Worm (Caenorhabditis elegans): ENCODE results near the gene ztf-22.

Gene ztf-22

DNA sequence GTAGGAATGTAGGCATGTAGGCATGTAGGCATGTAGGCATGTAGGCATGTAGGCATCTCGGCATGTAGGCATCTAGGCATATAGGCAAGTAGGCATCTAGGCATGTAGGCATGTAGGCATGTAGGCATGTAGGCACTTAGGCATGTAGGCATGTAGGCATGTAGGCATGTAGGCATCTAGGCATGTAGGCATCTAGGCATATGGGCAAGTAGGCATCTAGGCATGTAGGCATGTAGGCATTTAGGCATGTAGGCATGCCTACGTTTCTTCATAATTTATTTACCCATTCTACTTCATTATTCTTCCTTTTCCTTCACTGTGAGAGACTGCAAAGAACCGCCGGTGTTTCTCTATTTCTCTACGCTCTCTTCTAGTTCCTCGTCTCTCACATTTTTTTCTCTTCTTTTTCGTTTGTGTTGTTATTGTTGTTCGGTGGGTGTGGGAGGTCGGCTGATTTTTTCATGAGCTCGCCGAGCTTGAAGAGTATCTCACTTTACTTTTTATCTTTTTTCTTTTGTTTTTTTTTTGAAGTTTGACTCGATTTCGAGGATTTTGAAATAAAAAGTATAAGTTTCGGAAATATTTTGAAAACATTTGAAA is 18.8 kb upstream of the ztf-22 start (continued):
- TF ChIP-seq ceh-62 (tag; optimal IDR thresholded peaks at IDR 0.05) (no peak), php-3 (GFP tag; IDR thresholded peaks at IDR 0.05) (no peak), lir-3 (tag; optimal IDR thresholded peaks at IDR 0.05) (no peak), egl-43 (GFP tag; IDR thresholded peaks at IDR 0.05) (no peak)

DNA sequence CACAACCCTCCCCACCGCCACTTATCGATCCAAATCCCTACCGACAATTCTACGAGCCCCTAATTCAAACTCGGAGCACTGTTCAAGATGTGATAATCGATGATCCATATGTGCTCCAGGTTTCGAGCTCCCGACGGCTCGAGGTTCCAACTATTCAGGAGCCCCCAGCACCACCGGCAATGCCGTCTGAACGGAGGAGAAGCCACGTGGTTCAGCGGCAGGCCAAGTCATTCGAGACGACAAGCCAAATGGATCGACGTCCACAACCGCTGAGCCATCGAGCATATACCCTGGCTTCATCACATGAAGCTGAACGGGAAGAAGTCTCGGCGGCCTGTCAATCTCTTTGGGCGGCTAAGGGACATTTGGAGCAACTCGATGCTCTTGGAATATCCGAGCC is 15.0 kb upstream of the ztf-22 start:
- TF ChIP-seq D1046.2 (GFP tag; IDR thresholded peaks at IDR 0.05) (0 out of 2 replicates have a peak, but pooled peaks have one; percentile 14), nhr-42 (GFP tag; IDR thresholded peaks at IDR 0.05) (no peak), set-16 (GFP tag; IDR thresholded peaks at IDR 0.05) (peak; percentile 71)

DNA sequence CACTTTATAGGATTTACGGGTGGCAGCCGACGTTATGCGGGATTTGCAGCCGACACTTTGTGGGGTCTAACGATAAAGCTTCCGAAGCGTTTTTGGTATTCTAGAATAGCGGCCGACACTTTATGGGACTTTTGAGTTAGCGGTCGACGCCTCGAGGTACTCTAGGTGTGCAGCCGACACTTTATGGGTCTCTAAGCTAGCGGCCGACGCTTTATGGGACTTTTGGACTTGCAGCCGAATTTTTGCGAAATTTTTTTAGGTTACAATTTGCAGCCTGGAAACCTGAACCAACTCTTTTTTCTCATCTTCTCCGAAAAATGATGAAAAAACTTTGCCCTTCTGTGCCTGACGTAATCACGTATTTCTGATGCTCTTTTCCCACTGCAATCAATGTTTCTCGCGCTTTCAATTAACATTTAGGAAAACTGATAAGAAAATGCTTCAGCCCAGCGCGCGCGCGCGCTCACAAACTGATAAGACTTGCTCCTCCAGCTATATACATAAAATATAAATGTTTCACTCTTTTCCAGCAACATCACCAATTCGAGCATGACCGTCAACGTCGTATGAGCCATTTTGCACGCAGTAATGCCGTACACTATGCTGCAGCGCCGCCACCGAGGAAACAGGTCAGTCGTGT is 13.7 kb upstream of the ztf-22 start:
- TF ChIP-seq zfp-2 (tag; optimal IDR thresholded peaks at IDR 0.05) (no peak), fkh-10 (GFP tag; optimal IDR thresholded peaks at IDR 0.05) (no peak), nhr-42 (GFP tag; IDR thresholded peaks at IDR 0.05) (no peak), spr-1 (tag; optimal IDR thresholded peaks at IDR 0.05) (no peak), Y5F2A.4 (GFP tag; optimal IDR thresholded peaks at IDR 0.05) (no peak), Y105C5A.15 (GFP tag; IDR thresholded peaks at IDR 0.05) (no peak), dmd-9 (GFP tag; IDR thresholded peaks at IDR 0.05) (no peak), lin-1 (GFP tag; IDR thresholded peaks at IDR 0.05) (peak; percentile 45; the same call in 1 of the 2 replicates), nhr-77 (tag; optimal IDR thresholded peaks at IDR 0.05) (peak; percentile 40), mxl-3 (GFP tag; optimal IDR thresholded peaks at IDR 0.05) (no peak), snpc-1.2 (GFP tag; IDR thresholded peaks at IDR 0.05) (no peak), dmd-6 (GFP tag; IDR thresholded peaks at IDR 0.05) (peak; percentile 95), nhr-25 (tag; optimal IDR thresholded peaks at IDR 0.05; ENCODE audit: borderline replicate concordance, insufficient read depth) (no peak), nhr-11 (tag; optimal IDR thresholded peaks at IDR 0.05) (no peak), hlh-11 (tag; optimal IDR thresholded peaks at IDR 0.05) (peak; percentile 81), ZK546.5 (tag; optimal IDR thresholded peaks at IDR 0.05) (no peak), zag-1 (tag; optimal IDR thresholded peaks at IDR 0.05) (no peak), daf-19 (GFP tag; conservative IDR thresholded peaks at IDR 0.05) (no peak), saeg-2 (GFP tag; IDR thresholded peaks at IDR 0.05) (no peak), madf-9 (GFP tag; conservative IDR thresholded peaks at IDR 0.05) (0 out of 2 replicates have a peak, but pooled peaks have one; percentile 20), aha-1 (tag) (peak; percentile 91), ZK337.2 (GFP tag; IDR thresholded peaks at IDR 0.05) (no peak), snpc-4 (tag; optimal IDR thresholded peaks at IDR 0.05) (no peak), php-3 (GFP tag; IDR thresholded peaks at IDR 0.05) (peak; percentile 59; the same call in 1 of the 2 replicates), unc-39 (tag; optimal IDR thresholded peaks at IDR 0.05) (no peak), unc-62 (GFP tag; optimal IDR thresholded peaks at IDR 0.05 in 1 of 2) (no peak), unc-62 (tag; optimal IDR thresholded peaks at IDR 0.05) (no peak), Y75B8A.6 (GFP tag; IDR thresholded peaks at IDR 0.05) (no peak), arid-1 (GFP tag; conservative IDR thresholded peaks at IDR 0.05) (no peak), F37D6.2 (tag; optimal IDR thresholded peaks at IDR 0.05) (no peak), sdz-12 (GFP tag; optimal IDR thresholded peaks at IDR 0.05) (no peak), D1046.2 (GFP tag; IDR thresholded peaks at IDR 0.05) (no peak), mep-1 (tag; optimal IDR thresholded peaks at IDR 0.05) (no peak), nhr-6 (tag; optimal IDR thresholded peaks at IDR 0.05) (no peak), fos-1 (tag; optimal IDR thresholded peaks at IDR 0.05) (no peak), nhr-28 (tag; optimal IDR thresholded peaks at IDR 0.05) (peak; percentile 74), rbr-2 (tag; optimal IDR thresholded peaks at IDR 0.05) (no peak), nhr-10 (tag; optimal IDR thresholded peaks at IDR 0.05) (no peak), ceh-44 (GFP tag; IDR thresholded peaks at IDR 0.05) (no peak), tag-97 (GFP tag; IDR thresholded peaks at IDR 0.05) (no peak), cey-2 (tag; optimal IDR thresholded peaks at IDR 0.05; ENCODE audit: borderline replicate concordance, insufficient read depth) (no peak), vab-7 (GFP tag; IDR thresholded peaks at IDR 0.05) (no peak), set-16 (GFP tag; IDR thresholded peaks at IDR 0.05) (no peak), aly-2 (tag; optimal IDR thresholded peaks at IDR 0.05) (no peak)

Data from whole organism, L4 larva.